Worm (Caenorhabditis elegans) whole organism, late embryonic: ENCODE results near the gene E01G6.1.
"Not testable (repeated sequence)": the region's sequence is repeated elsewhere in the genome, so short reads cannot be mapped to it uniquely, and the experiment has no call there.

Source experiments
- C08G9.2 ChIP-seq: sonication (generic microtip); optimal IDR thresholded peaks from 2 replicates; lab custom pipeline; 2016; ENCODE audit warnings: mild to moderate bottlenecking, missing genetic modification characterization, moderate library complexity, missing compliant biosample characterization
- K09A11.1 ChIP-seq: sonication (generic microtip); optimal IDR thresholded peaks from 2 replicates; lab custom pipeline; 2017; ENCODE audit warnings: antibody characterized with exemption, mild to moderate bottlenecking, missing genetic modification characterization, missing compliant biosample characterization; ENCODE audit not compliant: insufficient read depth
- Y22D7AL.16 ChIP-seq: sonication (generic microtip); optimal IDR thresholded peaks from 2 replicates; lab custom pipeline; 2016; ENCODE audit warnings: missing genetic modification characterization, missing compliant biosample characterization
- ceh-18 ChIP-seq: sonication (generic microtip); optimal IDR thresholded peaks from 2 replicates; lab custom pipeline; 2016; ENCODE audit warnings: missing genetic modification characterization, missing compliant biosample characterization
- ceh-19 ChIP-seq: fragments of 200-800 bp; sonication (Bioruptor generic); optimal IDR thresholded peaks from 2 replicates; lab custom pipeline; 2018; ENCODE audit warnings: mild to moderate bottlenecking, missing genetic modification characterization, missing compliant biosample characterization
- ceh-22 ChIP-seq: sonication (generic microtip); optimal IDR thresholded peaks from 2 replicates; lab custom pipeline; 2017; ENCODE audit warnings: missing biosample characterization, missing genetic modification characterization
- ceh-24 ChIP-seq: sonication (generic microtip); optimal IDR thresholded peaks from 2 replicates; lab custom pipeline; 2016; ENCODE audit warnings: mild to moderate bottlenecking, missing genetic modification characterization, missing compliant biosample characterization
- ceh-45 ChIP-seq: fragments of 200-800 bp; sonication (Bioruptor generic); IDR thresholded peaks from 2 replicates; pipeline ENCODE4 v1.3.6; 2022; ENCODE audit warnings: missing genetic modification reagents, missing genetic modification characterization, missing compliant biosample characterization
- ceh-48 ChIP-seq: sonication (generic microtip); optimal IDR thresholded peaks from 2 replicates; lab custom pipeline; 2016; ENCODE audit warnings: missing genetic modification characterization, inconsistent platforms, missing compliant biosample characterization
- ceh-6 ChIP-seq: fragments of 200-800 bp; sonication (Bioruptor generic); optimal IDR thresholded peaks from 2 replicates; lab custom pipeline; 2018; ENCODE audit warnings: mild to moderate bottlenecking, missing genetic modification characterization, missing compliant biosample characterization
- ceh-9 ChIP-seq: sonication (generic microtip); optimal IDR thresholded peaks from 2 replicates; lab custom pipeline; 2016; ENCODE audit warnings: mild to moderate bottlenecking, missing genetic modification characterization, inconsistent platforms, missing compliant biosample characterization
- dve-1 ChIP-seq: sonication (generic microtip); optimal IDR thresholded peaks from 2 replicates; lab custom pipeline; 2017; ENCODE audit warnings: antibody characterized with exemption, mild to moderate bottlenecking, missing genetic modification characterization, missing compliant biosample characterization
- elt-4 ChIP-seq: sonication (generic microtip); optimal IDR thresholded peaks from 2 replicates; lab custom pipeline; 2016; ENCODE audit warnings: missing genetic modification characterization, missing compliant biosample characterization
- ets-4 ChIP-seq: sonication (generic microtip); optimal IDR thresholded peaks from 2 replicates; lab custom pipeline; 2016; ENCODE audit warnings: missing genetic modification characterization, missing compliant biosample characterization
- eyg-1 ChIP-seq: sonication (generic microtip); optimal IDR thresholded peaks from 2 replicates; lab custom pipeline; 2016; ENCODE audit warnings: missing genotype, missing genetic modification characterization, missing compliant biosample characterization
- fax-1 ChIP-seq: sonication (generic microtip); optimal IDR thresholded peaks from 2 replicates; lab custom pipeline; 2016; ENCODE audit warnings: missing genotype, missing genetic modification characterization, missing compliant biosample characterization
- gmeb-2 ChIP-seq: sonication (generic microtip); optimal IDR thresholded peaks from 2 replicates; lab custom pipeline; 2016; ENCODE audit warnings: missing genetic modification characterization, inconsistent platforms, missing compliant biosample characterization
- hlh-13 ChIP-seq: fragments of 200-800 bp; sonication (Bioruptor generic); optimal IDR thresholded peaks from 2 replicates; lab custom pipeline; 2018; ENCODE audit warnings: mild to moderate bottlenecking, missing genetic modification characterization, missing compliant biosample characterization
- hlh-15 ChIP-seq: sonication (generic microtip); optimal IDR thresholded peaks from 2 replicates; lab custom pipeline; 2016; ENCODE audit warnings: missing genetic modification characterization, missing compliant biosample characterization
- hlh-30 ChIP-seq: sonication (generic microtip); optimal IDR thresholded peaks from 2 replicates; lab custom pipeline; 2017; ENCODE audit warnings: antibody characterized with exemption, missing genetic modification characterization, missing compliant biosample characterization; ENCODE audit not compliant: insufficient read depth
- hlh-8 ChIP-seq: sonication (generic microtip); optimal IDR thresholded peaks from 2 replicates; lab custom pipeline; 2016; ENCODE audit warnings: missing genotype, missing genetic modification characterization, missing compliant biosample characterization
- npax-4 ChIP-seq: sonication (generic microtip); optimal IDR thresholded peaks from 2 replicates; lab custom pipeline; 2016; ENCODE audit warnings: missing genetic modification characterization, missing compliant biosample characterization
- pag-3 ChIP-seq: sonication (generic microtip); optimal IDR thresholded peaks from 2 replicates; lab custom pipeline; 2016; ENCODE audit warnings: missing compliant biosample characterization, missing genetic modification characterization, borderline replicate concordance
- pha-4 ChIP-seq: fragments of 150-350 bp; optimal IDR thresholded peaks from 2 replicates; lab custom pipeline; 2018; ENCODE audit warnings: missing biosample characterization, missing genetic modification reagents, missing genetic modification characterization
- pqm-1 ChIP-seq: sonication (generic microtip); optimal IDR thresholded peaks from 2 replicates; lab custom pipeline; 2016; ENCODE audit warnings: missing genetic modification characterization, missing compliant biosample characterization
- pros-1 ChIP-seq: fragments of 150-350 bp; optimal IDR thresholded peaks from 2 replicates; lab custom pipeline; 2014; ENCODE audit warnings: missing biosample characterization, missing genetic modification reagents, missing genetic modification characterization
- rnt-1 ChIP-seq: sonication (generic microtip); optimal IDR thresholded peaks from 2 replicates; lab custom pipeline; 2016; ENCODE audit warnings: missing genetic modification characterization, missing compliant biosample characterization
- sdc-2 ChIP-seq: sonication (generic microtip); optimal IDR thresholded peaks from 2 replicates; lab custom pipeline; 2016; ENCODE audit warnings: missing genotype, missing genetic modification characterization, missing compliant biosample characterization
- sox-2 ChIP-seq: fragments of 200-800 bp; sonication (Bioruptor generic); IDR thresholded peaks from 2 replicates; pipeline ENCODE4 v1.3.6; 2022; ENCODE audit warnings: missing genetic modification reagents, missing genetic modification characterization, missing compliant biosample characterization
- syd-9 ChIP-seq: sonication (generic microtip); optimal IDR thresholded peaks from 2 replicates; lab custom pipeline; 2016; ENCODE audit warnings: mild to moderate bottlenecking, missing genetic modification characterization, moderate library complexity, missing compliant biosample characterization
- unc-42 ChIP-seq: sonication (generic microtip); optimal IDR thresholded peaks from 2 replicates; lab custom pipeline; 2016; ENCODE audit warnings: missing genotype, missing genetic modification characterization, missing compliant biosample characterization
- unc-55 ChIP-seq: sonication (generic microtip); optimal IDR thresholded peaks from 2 replicates; lab custom pipeline; 2017; ENCODE audit warnings: missing biosample characterization, missing genetic modification reagents, missing genetic modification characterization
- unc-86 ChIP-seq: sonication (generic microtip); optimal IDR thresholded peaks from 2 replicates; lab custom pipeline; 2016; ENCODE audit warnings: missing genetic modification characterization, missing compliant biosample characterization
- ztf-16 ChIP-seq: sonication (generic microtip); optimal IDR thresholded peaks from 2 replicates; lab custom pipeline; 2017; ENCODE audit warnings: missing genetic modification characterization, missing compliant biosample characterization

The E01G6.1 gene

DNA sequence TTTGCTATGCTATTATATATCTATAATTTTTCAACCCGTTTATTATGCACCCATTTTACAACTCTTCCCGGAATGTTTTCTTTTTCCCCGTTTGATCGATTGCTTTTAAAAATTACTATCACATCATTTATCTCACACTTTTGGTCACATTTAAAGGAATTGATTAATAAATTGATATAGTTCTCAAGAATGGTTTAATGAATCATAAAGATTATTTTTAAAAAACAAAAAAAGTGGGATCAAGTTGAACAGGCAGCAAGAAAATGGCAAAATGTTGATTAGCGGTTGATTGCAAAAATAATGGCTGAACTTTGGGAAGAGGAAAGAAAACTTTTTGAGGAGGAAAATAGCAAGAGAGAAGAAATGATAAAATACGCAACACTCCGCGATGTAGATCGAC, 39.2 kb downstream of the E01G6.1 start, which contains the start of gene W06D11.5:
W06D11.5 (plus strand) TSS at position 301 of the 400 bp plus-strand sequence.
- TF ChIP-seq sdc-2 (tag; lab: Kevin White, UChicago) (no peak), eyg-1 (no peak), rnt-1 (no peak), ceh-45 (GFP tag; lab: Robert Waterston, UW) (no peak)

DNA sequence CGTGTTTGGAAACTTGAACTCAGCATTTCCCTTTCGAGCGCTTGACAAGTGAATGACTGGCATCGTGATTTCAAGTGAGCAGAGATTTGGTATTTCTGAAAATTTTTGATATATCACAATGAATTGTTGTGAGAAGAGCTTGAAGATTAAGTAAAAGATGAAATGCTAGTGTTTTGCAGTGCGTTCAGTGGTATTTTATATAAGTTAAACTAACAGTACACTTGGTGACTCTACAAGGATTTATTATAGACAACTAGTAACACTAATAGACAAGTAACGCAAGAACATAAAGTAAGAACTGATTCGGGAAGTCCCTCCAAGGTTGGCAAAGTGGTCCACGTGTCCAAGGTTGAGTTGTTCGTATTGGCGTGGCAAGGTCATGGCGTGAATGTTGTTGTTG, 42.1 kb downstream of the E01G6.1 start, which contains the start of gene dot-1.3:
dot-1.3 (minus strand) TSS at position 101 of the 400 bp plus-strand sequence.
- not testable (repeated sequence) for TF ChIP-seq ceh-9, ceh-18, fax-1 (tag; lab: Kevin White, UChicago)

DNA sequence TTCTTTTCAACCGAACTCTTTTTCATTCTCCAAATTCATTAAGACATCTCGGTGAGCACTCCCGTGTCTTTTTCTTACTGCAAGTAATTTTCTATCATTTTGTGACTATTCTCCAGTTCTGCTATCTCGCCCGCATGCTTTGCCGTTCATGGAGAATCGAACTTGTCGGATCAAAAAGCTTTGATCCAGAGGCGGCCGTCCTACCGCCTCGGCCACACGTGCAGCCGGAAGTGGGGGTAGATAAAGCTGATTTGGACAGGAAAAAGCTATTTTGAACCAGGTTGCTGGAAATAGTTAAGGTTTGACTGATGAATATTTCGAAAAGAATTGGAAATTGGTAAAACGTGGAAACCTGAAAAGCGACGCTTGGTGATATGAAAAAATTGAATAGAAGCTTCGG, 43.5 kb downstream of the E01G6.1 start:
- TF ChIP-seq ceh-22 (tag; lab: Kevin White, UChicago) (no peak), ceh-48 (tag; lab: Kevin White, UChicago) (no peak), dve-1 (tag; lab: Kevin White, UChicago) (no peak), unc-86 (tag; lab: Kevin White, UChicago) (no peak), ets-4 (tag; lab: Kevin White, UChicago) (no peak), pros-1 (no peak)

DNA sequence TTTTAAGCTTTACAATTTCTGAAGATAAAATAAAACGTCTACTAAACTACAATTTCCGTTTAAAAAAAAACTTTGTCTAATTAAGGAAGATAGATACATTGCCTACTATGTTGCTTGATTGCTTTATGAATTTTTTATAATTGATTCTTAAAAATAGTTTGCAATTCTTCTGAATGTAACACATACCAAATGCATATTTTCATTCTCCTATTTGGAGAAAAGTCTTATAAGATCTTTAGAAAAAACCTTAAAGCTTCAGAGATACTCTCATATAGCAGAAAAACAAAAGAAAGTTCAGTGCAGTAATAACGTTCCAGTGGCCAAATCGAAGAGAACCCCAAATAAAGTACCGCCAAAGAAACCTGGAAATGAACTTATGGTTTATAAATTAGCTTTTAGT, 45.9 kb downstream of the E01G6.1 start, which contains the start of gene phf-32:
phf-32 (plus strand) TSS at position 301 of the 400 bp plus-strand sequence.
- no peak for TF ChIP-seq unc-42 (tag; lab: Kevin White, UChicago)

DNA sequence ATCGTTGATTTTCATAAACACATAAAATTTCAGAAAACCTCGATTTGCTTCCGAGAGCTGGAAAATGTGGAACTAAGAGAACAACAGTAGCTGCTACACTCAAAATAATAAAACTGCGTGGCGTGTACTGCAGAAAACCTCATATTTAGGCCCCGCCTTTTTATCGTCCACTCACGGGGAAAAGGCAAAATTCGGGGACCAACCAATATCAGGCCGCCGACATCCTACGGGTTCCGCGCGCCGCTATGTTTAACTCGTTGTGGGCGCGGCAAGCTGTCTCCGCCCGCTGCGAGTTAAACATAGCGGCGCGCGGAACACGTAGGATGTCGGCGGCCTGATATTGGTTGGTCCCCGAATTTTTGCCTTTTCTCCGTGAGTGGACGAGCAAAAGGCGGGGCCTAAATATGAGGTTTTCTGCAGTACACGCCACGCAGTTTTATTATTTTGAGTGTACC, 47.4 kb downstream of the E01G6.1 start, which contains the start of gene F17A2.16:
F17A2.16 (plus strand) TSS at position 405 of the 455 bp plus-strand sequence.
- not testable (repeated sequence) for TF ChIP-seq hlh-15 (tag; lab: Kevin White, UChicago); pqm-1; syd-9 (tag; lab: Kevin White, UChicago)

DNA sequence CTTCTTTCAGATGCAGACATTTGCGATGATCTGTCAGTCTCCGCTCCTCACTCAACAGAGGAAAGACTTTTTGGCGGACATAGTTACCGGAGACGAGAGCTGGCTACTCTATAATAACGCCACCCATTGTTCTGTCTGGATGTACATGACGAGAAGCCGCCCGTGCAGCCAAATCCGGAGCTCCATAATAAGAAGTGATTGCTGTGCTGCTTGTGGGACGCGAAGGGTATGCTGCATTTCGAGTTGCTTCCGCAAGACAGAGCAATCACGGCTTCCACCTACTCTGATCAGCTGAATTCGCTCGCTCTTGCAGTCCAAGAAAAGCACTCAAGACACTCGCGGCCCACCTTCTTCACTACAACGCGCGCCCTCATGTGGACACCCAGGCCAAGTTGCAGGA, 53.1 kb downstream of the E01G6.1 start:
- no peak for TF ChIP-seq npax-4 (tag; lab: Kevin White, UChicago)
- TF ChIP-seq rnt-1 = no peak
- TF ChIP-seq ztf-16 (tag; lab: Kevin White, UChicago) = no peak
- no peak for TF ChIP-seq eyg-1
- no peak for TF ChIP-seq K09A11.1 (tag; lab: Kevin White, UChicago)
- no peak for TF ChIP-seq elt-4 (tag; lab: Kevin White, UChicago)
- no peak for TF ChIP-seq hlh-30 (tag; lab: Kevin White, UChicago)
- TF ChIP-seq hlh-13 (GFP tag; lab: Kevin White, UChicago) = no peak

DNA sequence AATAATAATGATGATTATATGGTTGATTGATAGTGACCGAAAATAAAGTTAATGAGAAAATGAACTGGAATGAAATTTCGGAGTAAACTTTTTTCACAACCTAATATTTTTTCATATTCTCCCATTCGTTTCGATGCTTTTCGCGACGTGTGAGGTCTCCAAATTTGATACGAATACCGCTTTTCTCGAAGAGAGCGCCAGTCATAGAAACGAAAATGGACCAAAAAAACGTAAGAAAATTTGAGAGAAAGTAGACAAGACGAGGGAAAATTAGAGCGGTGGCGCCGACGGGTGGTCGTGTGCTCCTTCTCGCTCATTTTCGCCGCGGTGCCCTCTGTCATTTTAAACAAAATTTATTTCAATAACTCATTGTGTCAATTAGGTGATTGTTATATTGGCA, 53.7 kb downstream of the E01G6.1 start:
- TF ChIP-seq ceh-19 (GFP tag; lab: Kevin White, UChicago) = no peak
- no peak for TF ChIP-seq pag-3 (tag; lab: Kevin White, UChicago)
- no peak for TF ChIP-seq npax-4 (tag; lab: Kevin White, UChicago)
- TF ChIP-seq gmeb-2 = no peak
- TF ChIP-seq fax-1 (tag; lab: Kevin White, UChicago) = no peak
- no peak for TF ChIP-seq ceh-18 (tag; lab: Kevin White, UChicago)
- TF ChIP-seq sox-2 (GFP tag; lab: Robert Waterston, UW) = no peak
- no peak for TF ChIP-seq C08G9.2 (tag; lab: Kevin White, UChicago)
- TF ChIP-seq ceh-6 = no peak
- no peak for TF ChIP-seq Y22D7AL.16 (tag; lab: Kevin White, UChicago)
- TF ChIP-seq unc-42 (tag; lab: Kevin White, UChicago) = no peak
- no peak for TF ChIP-seq pha-4 (tag; lab: Kevin White, UChicago)
- TF ChIP-seq ceh-24 (tag; lab: Kevin White, UChicago) = no peak
- TF ChIP-seq hlh-15 (tag; lab: Kevin White, UChicago) = no peak
- TF ChIP-seq unc-55 (GFP tag; lab: Kevin White, UChicago) = no peak
- no peak for TF ChIP-seq hlh-8
